Worm (Caenorhabditis elegans) whole organism, L2 larva: Measurements from ENCODE around the gene F47D12.6.

Source experiments
- F13H6.1 ChIP-seq: sonication (generic microtip); optimal IDR thresholded peaks from 2 replicates; lab custom pipeline; 2016; ENCODE audit warnings: missing genetic modification characterization, missing compliant biosample characterization
- ZK546.5 ChIP-seq: sonication (generic microtip); optimal IDR thresholded peaks from 2 replicates; lab custom pipeline; 2017; ENCODE audit warnings: missing biosample characterization, missing genetic modification characterization
- alr-1 ChIP-seq: fragments of 150-350 bp; optimal IDR thresholded peaks from 2 replicates; lab custom pipeline; 2014; ENCODE audit warnings: missing biosample characterization, missing genetic modification characterization
- ama-1 ChIP-seq: fragments of 150-350 bp; optimal IDR thresholded peaks from 2 replicates; lab custom pipeline; 2018; ENCODE audit warnings: inconsistent platforms
- blmp-1 ChIP-seq: sonication (generic microtip); optimal IDR thresholded peaks from 2 replicates; lab custom pipeline; 2017; ENCODE audit warnings: missing genetic modification characterization, mild to moderate bottlenecking, missing compliant biosample characterization, antibody characterized with exemption, moderate library complexity; ENCODE audit not compliant: insufficient read depth
- ceh-82 ChIP-seq: fragments of 150-350 bp; optimal IDR thresholded peaks from 2 replicates; lab custom pipeline; 2014; ENCODE audit warnings: missing biosample characterization, missing genetic modification characterization
- dmd-4 ChIP-seq: sonication (generic microtip); optimal IDR thresholded peaks from 2 replicates; lab custom pipeline; 2017; ENCODE audit warnings: missing biosample characterization, missing genetic modification characterization
- elt-3 ChIP-seq: sonication (generic microtip); optimal IDR thresholded peaks from 2 replicates; lab custom pipeline; 2017; ENCODE audit warnings: missing biosample characterization, missing genetic modification characterization
- fos-1 ChIP-seq: fragments of 150-350 bp; optimal IDR thresholded peaks from 2 replicates; lab custom pipeline; 2014; ENCODE audit warnings: missing biosample characterization, missing genetic modification characterization
- gmeb-1 ChIP-seq: fragments of 150-350 bp; optimal IDR thresholded peaks from 2 replicates; lab custom pipeline; 2014; ENCODE audit warnings: missing biosample characterization, missing genetic modification characterization
- lin-11 ChIP-seq: fragments of 150-350 bp; sonication (generic microtip); optimal IDR thresholded peaks from 2 replicates; lab custom pipeline; 2014; ENCODE audit warnings: missing biosample characterization, missing genetic modification characterization, inconsistent platforms, mixed read lengths
- lin-13 ChIP-seq: fragments of 150-350 bp; optimal IDR thresholded peaks from 2 replicates; lab custom pipeline; 2014; ENCODE audit warnings: missing biosample characterization, missing genetic modification reagents, missing genetic modification characterization
- mab-5 ChIP-seq: fragments of 150-350 bp; optimal IDR thresholded peaks from 2 replicates; lab custom pipeline; 2014; ENCODE audit warnings: missing biosample characterization, missing genetic modification characterization
- nhr-10 ChIP-seq: sonication (generic microtip); optimal IDR thresholded peaks from 2 replicates; lab custom pipeline; 2017; ENCODE audit warnings: missing biosample characterization, missing genetic modification characterization
- nhr-11 ChIP-seq: fragments of 150-350 bp; optimal IDR thresholded peaks from 2 replicates; lab custom pipeline; 2014; ENCODE audit warnings: missing biosample characterization, missing genetic modification characterization
- nhr-129 ChIP-seq: fragments of 150-350 bp; optimal IDR thresholded peaks from 2 replicates; lab custom pipeline; 2014; ENCODE audit warnings: missing biosample characterization, missing genetic modification characterization
- nhr-23 ChIP-seq: fragments of 150-350 bp; optimal IDR thresholded peaks from 2 replicates; lab custom pipeline; 2014; ENCODE audit warnings: missing biosample characterization, missing genetic modification reagents, missing genetic modification characterization
- nhr-237 ChIP-seq: fragments of 150-350 bp; optimal IDR thresholded peaks from 2 replicates; lab custom pipeline; 2014; ENCODE audit warnings: missing biosample characterization, missing genetic modification characterization
- nhr-25 ChIP-seq: fragments of 150-350 bp; sonication (generic microtip); optimal IDR thresholded peaks from 3 replicates; lab custom pipeline; 2014; ENCODE audit warnings: missing biosample characterization, missing genetic modification characterization
- nhr-6 ChIP-seq: fragments of 150-350 bp; optimal IDR thresholded peaks from 2 replicates; lab custom pipeline; 2014; ENCODE audit warnings: missing biosample characterization, missing genetic modification characterization
- peb-1 ChIP-seq: fragments of 150-350 bp; optimal IDR thresholded peaks from 2 replicates; lab custom pipeline; 2014; ENCODE audit warnings: missing biosample characterization, missing genetic modification characterization
- sem-4 ChIP-seq: fragments of 150-350 bp; optimal IDR thresholded peaks from 2 replicates; lab custom pipeline; 2014; ENCODE audit warnings: missing biosample characterization, missing genetic modification reagents, missing genetic modification characterization
- skn-1 ChIP-seq: sonication (generic microtip); optimal IDR thresholded peaks from 2 replicates; lab custom pipeline; 2017; ENCODE audit warnings: missing biosample characterization, missing genetic modification characterization
- sma-3 ChIP-seq: sonication (generic microtip); optimal IDR thresholded peaks from 2 replicates; lab custom pipeline; 2016; ENCODE audit warnings: missing genetic modification reagents, missing genetic modification characterization, missing compliant biosample characterization
- unc-55 ChIP-seq: fragments of 150-350 bp; sonication (generic microtip); optimal IDR thresholded peaks from 3 replicates; lab custom pipeline; 2014; ENCODE audit warnings: missing biosample characterization, missing genetic modification reagents, missing genetic modification characterization
- unc-62 ChIP-seq: fragments of 150-350 bp; optimal IDR thresholded peaks from 2 replicates; lab custom pipeline; 2014; ENCODE audit warnings: missing biosample characterization, missing genetic modification reagents, missing genetic modification characterization
- zag-1 ChIP-seq: fragments of 150-350 bp; optimal IDR thresholded peaks from 2 replicates; lab custom pipeline; 2014; ENCODE audit warnings: missing biosample characterization, missing genetic modification characterization
- ztf-11 ChIP-seq: sonication (generic microtip); optimal IDR thresholded peaks from 2 replicates; lab custom pipeline; 2017; ENCODE audit warnings: missing biosample characterization, missing genetic modification characterization

Gene F47D12.6

DNA sequence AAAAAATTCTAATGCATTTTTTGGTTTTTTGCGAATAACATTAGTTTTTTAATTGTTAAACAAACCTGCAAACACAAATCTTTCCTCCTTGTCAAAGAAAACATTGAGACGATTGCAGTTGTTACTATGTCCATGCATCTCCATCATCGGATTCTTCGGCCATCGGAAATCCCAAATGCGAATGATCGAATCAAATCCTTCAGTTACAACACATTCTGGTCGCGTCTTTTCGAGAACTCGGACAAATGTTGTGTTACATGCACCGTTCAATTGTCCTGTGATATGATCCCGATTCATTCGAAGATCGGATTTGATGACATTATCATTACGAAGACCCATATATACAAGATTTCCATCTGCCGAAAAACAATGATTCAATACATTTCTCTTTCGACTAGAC, 13.2 kb upstream of the F47D12.6 start:
- TF ChIP-seq ceh-82 (tag; lab: Kevin White, UChicago) (no peak), ztf-11 (tag; lab: Kevin White, UChicago) (no peak), nhr-23 (tag; lab: Kevin White, UChicago) (no peak)

DNA sequence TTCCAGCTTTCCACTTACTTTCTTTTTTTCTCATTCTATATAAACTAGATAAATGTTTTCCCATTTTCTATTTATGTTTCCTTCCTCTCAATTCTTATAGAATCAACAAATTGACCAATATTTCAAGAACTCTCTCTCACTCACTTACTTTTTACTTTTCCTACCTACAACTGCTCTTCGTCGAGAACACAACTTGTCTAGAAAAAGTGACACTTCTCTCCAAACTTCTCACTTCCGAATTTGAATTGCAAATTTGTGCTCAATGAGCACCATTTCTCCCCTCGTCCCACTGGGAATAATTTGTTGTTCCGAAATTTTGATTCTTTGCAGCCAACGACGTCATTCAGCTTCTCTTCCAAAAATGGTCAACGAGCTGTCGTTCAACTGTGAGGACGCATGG, 11.0 kb upstream of the F47D12.6 start, which contains the start of gene F47D12.3:
F47D12.3 (plus strand) TSS at position 331 of the 400 bp plus-strand sequence.
- TF ChIP-seq nhr-10 (tag; lab: Kevin White, UChicago): no peak
- no peak for TF ChIP-seq lin-13 (GFP tag; lab: Kevin White, UChicago)
- no peak for TF ChIP-seq ama-1 (lab: Kevin White, UChicago)
- no peak for TF ChIP-seq nhr-23 (tag; lab: Kevin White, UChicago)
- TF ChIP-seq nhr-237: no peak
- no peak for TF ChIP-seq elt-3 (tag; lab: Kevin White, UChicago)
- no peak for TF ChIP-seq sma-3 (GFP tag; lab: Kevin White, UChicago)
- TF ChIP-seq nhr-6 (tag; lab: Kevin White, UChicago): no peak
- TF ChIP-seq nhr-25 (tag; lab: Kevin White, UChicago): no peak
- no peak for TF ChIP-seq ZK546.5
- TF ChIP-seq alr-1: no peak
- TF ChIP-seq nhr-11 (tag; lab: Kevin White, UChicago): no peak

DNA sequence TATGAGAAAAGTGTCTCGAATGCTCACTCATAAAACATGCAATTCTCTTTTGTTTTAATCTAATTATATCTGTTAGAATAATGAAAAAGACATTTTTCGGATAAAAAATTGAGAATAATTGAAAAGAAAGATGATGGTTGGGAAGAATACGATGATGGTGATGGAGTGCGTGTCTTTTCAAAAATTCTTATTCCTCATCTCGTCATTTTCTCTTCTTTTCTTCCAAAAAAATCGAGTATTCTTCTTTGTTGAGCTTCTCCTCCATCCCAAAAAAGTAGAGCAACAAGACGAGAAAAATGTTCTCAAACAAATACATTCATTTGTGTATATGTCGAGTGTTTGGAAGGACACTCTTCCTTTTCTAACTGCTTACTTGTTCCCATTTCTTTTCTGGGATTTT, 10.5 kb upstream of the F47D12.6 start:
- TF ChIP-seq nhr-11 (tag; lab: Kevin White, UChicago): no peak
- peak; percentile 77 for TF ChIP-seq unc-55 (GFP tag; lab: Kevin White, UChicago)
- peak; percentile 27 for TF ChIP-seq zag-1 (tag; lab: Kevin White, UChicago)
- no peak for TF ChIP-seq ama-1 (lab: Kevin White, UChicago)

DNA sequence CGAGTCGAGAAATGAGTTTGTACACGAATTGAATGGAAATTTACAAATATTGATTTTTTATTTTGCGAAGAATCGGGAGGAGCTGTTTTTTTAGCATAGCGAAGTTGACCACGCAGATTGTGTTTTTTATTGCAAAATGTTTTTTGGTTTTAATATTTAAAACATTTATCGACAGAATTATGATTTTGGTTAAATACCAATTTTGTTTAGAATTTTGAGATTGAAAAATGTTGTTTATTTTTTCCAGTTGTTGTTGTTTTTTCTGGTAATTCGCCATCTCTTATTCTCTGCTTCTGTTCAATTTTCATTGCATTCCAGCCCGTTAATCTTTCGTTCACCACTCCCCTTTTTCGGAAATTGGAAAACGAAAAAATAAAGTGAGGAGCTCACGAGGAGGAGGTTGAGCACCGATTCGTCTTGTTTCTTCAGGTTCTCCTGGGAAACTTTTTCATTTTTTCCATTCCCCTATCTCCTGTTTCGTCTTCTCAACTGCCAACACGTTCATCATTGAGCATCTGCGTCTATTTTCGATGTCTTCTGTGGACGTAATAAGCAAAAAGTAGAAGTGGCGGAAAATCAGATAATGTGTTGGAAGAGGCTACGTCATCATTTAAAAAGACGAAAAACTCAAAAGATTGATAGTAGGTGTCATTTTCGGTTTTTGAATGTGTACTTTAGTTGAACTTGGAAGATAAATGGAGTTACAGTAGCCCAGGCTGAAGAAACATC, 9.0 kb upstream of the F47D12.6 start, which contains the start of gene F47D12.7:
F47D12.7 (minus strand) TSS at position 51 of the 729 bp plus-strand sequence.
- no peak for TF ChIP-seq skn-1 (tag; lab: Kevin White, UChicago)
- TF ChIP-seq F13H6.1 (tag; lab: Kevin White, UChicago): no peak
- TF ChIP-seq mab-5: no peak
- TF ChIP-seq, all 48 proteins: peak for 0

DNA sequence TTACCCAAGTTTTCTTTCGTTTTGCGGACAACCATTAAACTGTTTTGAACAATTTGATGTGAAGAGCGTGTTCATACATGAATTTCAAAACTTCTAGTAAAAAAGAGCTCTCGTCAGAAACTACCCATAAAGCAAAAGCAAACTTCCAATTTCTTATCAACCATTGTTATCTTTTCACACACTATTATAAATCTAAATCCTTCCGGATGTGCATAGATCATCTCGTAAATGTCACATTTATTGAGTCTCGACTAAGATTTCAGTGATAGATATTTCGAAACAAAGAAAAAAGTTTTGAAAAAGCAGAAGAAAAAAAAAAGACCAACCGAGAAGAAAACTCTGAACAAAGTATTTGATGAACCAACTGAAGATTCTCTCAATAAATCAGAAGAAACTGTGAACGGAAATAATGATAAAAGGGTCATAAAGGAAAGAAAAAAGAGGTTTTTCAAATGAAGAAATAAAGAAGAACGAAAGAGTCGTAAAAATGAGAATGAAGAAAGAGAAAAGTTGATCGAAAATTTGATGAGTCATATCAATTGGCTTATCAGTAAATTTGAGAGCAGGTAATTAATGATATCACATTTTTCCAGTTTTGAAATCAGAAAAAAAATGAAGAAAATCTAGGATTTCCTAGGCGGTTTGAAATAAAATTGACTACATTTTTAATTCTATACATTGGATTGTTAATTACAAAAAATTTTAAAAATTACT, 3.5 kb upstream of the F47D12.6 start:
- TF ChIP-seq fos-1 (tag; lab: Kevin White, UChicago) (peak; percentile 95), nhr-10 (tag; lab: Kevin White, UChicago) (no peak)

DNA sequence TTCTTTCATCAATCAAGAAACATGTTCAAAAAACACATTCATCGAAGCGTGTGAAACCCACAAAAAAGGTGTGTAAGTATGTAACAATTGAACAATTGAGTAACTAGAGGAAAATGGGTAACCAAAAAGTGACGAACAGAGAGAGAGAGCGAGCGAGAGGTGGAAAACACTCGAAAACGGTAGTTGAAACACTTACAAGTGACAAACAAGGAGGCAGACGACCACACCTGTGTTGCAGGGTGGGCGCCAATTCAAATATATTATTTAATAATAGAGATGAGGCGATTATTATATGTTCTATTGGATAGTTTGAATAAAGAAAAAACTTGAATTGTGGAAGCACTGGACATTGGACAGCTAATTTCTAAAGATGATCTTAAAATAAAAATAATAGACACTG, 2.3 kb upstream of the F47D12.6 start:
- TF ChIP-seq gmeb-1 (tag; lab: Kevin White, UChicago) (no peak), nhr-129 (tag; lab: Kevin White, UChicago) (peak; percentile 2), blmp-1 (tag; lab: Kevin White, UChicago) (no peak)

DNA sequence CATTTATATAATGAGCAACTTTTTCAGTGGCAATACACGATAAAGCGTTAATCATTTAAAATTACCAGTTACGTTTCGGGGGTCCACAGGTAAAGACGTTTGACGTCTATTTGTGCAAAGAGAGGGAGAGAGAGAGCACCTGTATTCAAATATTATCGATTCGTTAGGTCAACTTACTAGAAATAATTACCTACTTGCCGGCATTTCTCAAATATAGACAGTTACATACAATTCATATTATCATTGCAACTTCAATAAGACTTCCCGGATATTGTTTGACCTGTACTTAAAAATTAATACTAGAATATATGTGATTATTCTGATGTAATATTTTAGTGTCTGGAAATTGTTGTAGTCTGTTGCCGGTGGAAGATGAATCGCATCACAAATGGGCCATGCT, 1.2 kb downstream of the F47D12.6 start, which contains the start of gene gadr-3:
gadr-3 (minus strand) TSS at position 101 of the 400 bp plus-strand sequence.
- no peak for TF ChIP-seq unc-62
- TF ChIP-seq lin-13 (GFP tag; lab: Kevin White, UChicago): no peak
- TF ChIP-seq nhr-6 (tag; lab: Kevin White, UChicago): no peak
- TF ChIP-seq mab-5: no peak
- TF ChIP-seq alr-1: no peak
- no peak for TF ChIP-seq unc-55 (GFP tag; lab: Kevin White, UChicago)
- TF ChIP-seq lin-11 (tag; lab: Kevin White, UChicago): no peak
- TF ChIP-seq sem-4: no peak
- TF ChIP-seq dmd-4 (tag; lab: Kevin White, UChicago): no peak
- TF ChIP-seq peb-1 (tag; lab: Kevin White, UChicago): no peak
- no peak for TF ChIP-seq elt-3 (tag; lab: Kevin White, UChicago)
- TF ChIP-seq, all 48 proteins: peak for 0
